Fruit fly (Drosophila melanogaster) S2 (cell line): ENCODE data around the gene dl.

Source experiments
- CG8478 ChIP-seq: fragments of >200 bp; optimal IDR thresholded peaks from 2 replicates; lab custom pipeline; 2018
- CTCF ChIP-seq, 2 experiments: fragments of >200 bp; optimal IDR thresholded peaks; 2 replicates each; lab custom pipeline; 2018

DNA sequence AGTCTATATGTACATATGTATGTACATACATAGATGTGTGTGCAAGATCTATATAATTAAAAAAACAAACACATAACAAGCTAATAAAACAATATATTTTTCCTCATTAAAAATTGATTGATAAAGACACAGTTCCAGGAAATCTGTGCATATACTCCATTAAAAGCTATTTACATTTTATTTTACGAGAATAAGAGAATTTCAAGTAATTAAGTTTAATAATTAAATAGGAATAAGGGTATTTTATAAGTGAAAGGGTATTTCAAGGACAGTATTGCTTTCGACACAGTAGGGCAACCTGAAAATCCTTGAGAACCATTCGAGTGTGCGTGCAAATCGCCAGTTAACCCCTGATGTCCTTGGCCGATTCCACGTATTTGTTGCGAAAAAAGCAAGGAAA is 2.5 kb upstream of the dl start, which contains the start of gene CG5050:
- TF ChIP-seq CTCF (optimal IDR thresholded peaks at IDR 0.05; lab: Kevin White, UChicago) (no peak), CG8478 (lab: Kevin White, UChicago) (no peak)
